Worm (Caenorhabditis elegans) whole organism, L1 larva: ENCODE measurements around the gene nlp-31.

ENCODE experiments used
- C04F5.9 ChIP-seq: sonication (generic microtip); optimal IDR thresholded peaks from 2 replicates; lab custom pipeline; 2016; ENCODE audit warnings: missing genetic modification characterization, missing compliant biosample characterization
- alr-1 ChIP-seq: fragments of 200-800 bp; sonication (Bioruptor generic); optimal IDR thresholded peaks from 2 replicates; lab custom pipeline; 2018; ENCODE audit warnings: borderline replicate concordance, mild to moderate bottlenecking, missing genetic modification characterization, missing compliant biosample characterization
- ceh-63 ChIP-seq: fragments of 200-800 bp; sonication (Bioruptor generic); optimal IDR thresholded peaks from 2 replicates; lab custom pipeline; 2018; ENCODE audit warnings: mild to moderate bottlenecking, missing genetic modification characterization, missing compliant biosample characterization
- ceh-8 ChIP-seq: fragments of 200-800 bp; sonication (Bioruptor generic); optimal IDR thresholded peaks from 2 replicates; lab custom pipeline; 2018; ENCODE audit warnings: mild to moderate bottlenecking, missing genetic modification characterization, moderate library complexity, missing compliant biosample characterization
- ceh-88 ChIP-seq: fragments of 200-800 bp; sonication (Bioruptor generic); IDR thresholded peaks from 2 replicates; pipeline ENCODE4 v1.3.6; 2022; ENCODE audit warnings: missing genetic modification characterization, missing compliant biosample characterization
- dsc-1 ChIP-seq: sonication (generic microtip); optimal IDR thresholded peaks from 2 replicates; lab custom pipeline; 2016; ENCODE audit warnings: mild to moderate bottlenecking, missing genetic modification characterization, missing compliant biosample characterization
- efl-1 ChIP-seq, 4 experiments: fragments of 150-350 bp; optimal IDR thresholded peaks in 3 of 4; peaks in 1 of 4; 1 replicate in 1 of 4; 2 replicates in 3 of 4; lab custom pipeline; 2014; ENCODE audit warnings: missing biosample characterization in 2 of 4, missing genetic modification characterization in 2 of 4, missing genetic modification reagents in 2 of 4
- efl-3 ChIP-seq: fragments of 200-800 bp; sonication (Bioruptor generic); optimal IDR thresholded peaks from 2 replicates; lab custom pipeline; 2018; ENCODE audit warnings: mild to moderate bottlenecking, missing genetic modification characterization, missing compliant biosample characterization
- elt-2 ChIP-seq: sonication (generic microtip); optimal IDR thresholded peaks from 2 replicates; lab custom pipeline; 2016; ENCODE audit warnings: missing genetic modification characterization, mild to moderate bottlenecking, inconsistent platforms, missing compliant biosample characterization, missing genetic modification reagents
- fkh-4 ChIP-seq: sonication (generic microtip); optimal IDR thresholded peaks from 2 replicates; lab custom pipeline; 2016; ENCODE audit warnings: missing compliant biosample characterization, missing genetic modification characterization, borderline replicate concordance
- grh-1 ChIP-seq: fragments of 200-800 bp; sonication (Bioruptor generic); IDR thresholded peaks from 2 replicates; pipeline ENCODE4 v1.3.6; 2022; ENCODE audit warnings: missing genetic modification reagents, missing genetic modification characterization, missing compliant biosample characterization
- hpl-2 ChIP-seq: fragments of 150-350 bp; optimal IDR thresholded peaks from 2 replicates; lab custom pipeline; 2014; ENCODE audit warnings: missing biosample characterization, missing genetic modification reagents, missing genetic modification characterization
- lin-13 ChIP-seq: fragments of 150-350 bp; optimal IDR thresholded peaks from 2 replicates; lab custom pipeline; 2014; ENCODE audit warnings: missing biosample characterization, missing genetic modification reagents, missing genetic modification characterization
- lin-35 ChIP-seq, 2 experiments: fragments of 150-350 bp; optimal IDR thresholded peaks; 2 replicates each; lab custom pipeline; 2014; ENCODE audit warnings: missing biosample characterization in 2 of 2, missing genetic modification characterization in 2 of 2, missing genetic modification reagents in 2 of 2
- lin-39 ChIP-seq: fragments of 150-350 bp; optimal IDR thresholded peaks from 2 replicates; lab custom pipeline; 2014; ENCODE audit warnings: missing biosample characterization, missing genetic modification reagents, missing genetic modification characterization
- lsy-2 ChIP-seq, 2 experiments: fragments of 150-350 bp; optimal IDR thresholded peaks; 2 replicates each; lab custom pipeline; 2014; ENCODE audit warnings: missing biosample characterization in 2 of 2, missing genetic modification characterization in 2 of 2
- mab-9 ChIP-seq: fragments of 200-800 bp; sonication (Bioruptor generic); IDR thresholded peaks from 2 replicates; pipeline ENCODE4 v1.3.6; 2022; ENCODE audit warnings: missing genetic modification reagents, missing genetic modification characterization, missing compliant biosample characterization
- nhr-11 ChIP-seq: fragments of 150-350 bp; optimal IDR thresholded peaks from 2 replicates; lab custom pipeline; 2014; ENCODE audit warnings: missing biosample characterization, missing genetic modification characterization
- nhr-20 ChIP-seq: sonication (generic microtip); optimal IDR thresholded peaks from 2 replicates; lab custom pipeline; 2016; ENCODE audit warnings: mild to moderate bottlenecking, missing genetic modification characterization, missing compliant biosample characterization
- nhr-47 ChIP-seq: sonication (generic microtip); optimal IDR thresholded peaks from 2 replicates; lab custom pipeline; 2016; ENCODE audit warnings: mild to moderate bottlenecking, missing genetic modification characterization, moderate library complexity, missing compliant biosample characterization
- nhr-71 ChIP-seq: sonication (generic microtip); optimal IDR thresholded peaks from 2 replicates; lab custom pipeline; 2016; ENCODE audit warnings: mild to moderate bottlenecking, missing genetic modification characterization, moderate library complexity, missing compliant biosample characterization
- nhr-76 ChIP-seq: sonication (generic microtip); optimal IDR thresholded peaks from 2 replicates; lab custom pipeline; 2017; ENCODE audit warnings: missing biosample characterization, missing genetic modification characterization
- nhr-77 ChIP-seq: fragments of 150-350 bp; optimal IDR thresholded peaks from 2 replicates; lab custom pipeline; 2014; ENCODE audit warnings: missing biosample characterization, missing genetic modification characterization
- nhr-84 ChIP-seq: sonication (generic microtip); optimal IDR thresholded peaks from 2 replicates; lab custom pipeline; 2017; ENCODE audit warnings: missing biosample characterization, missing genetic modification characterization
- rnt-1 ChIP-seq: sonication (generic microtip); optimal IDR thresholded peaks from 2 replicates; lab custom pipeline; 2016; ENCODE audit warnings: mild to moderate bottlenecking, missing genetic modification characterization, moderate library complexity, missing compliant biosample characterization
- skn-1 ChIP-seq: fragments of 150-350 bp; optimal IDR thresholded peaks from 2 replicates; lab custom pipeline; 2014; ENCODE audit warnings: missing biosample characterization, missing genetic modification characterization
- sox-4 ChIP-seq: sonication (generic microtip); optimal IDR thresholded peaks from 2 replicates; lab custom pipeline; 2016; ENCODE audit warnings: missing genetic modification characterization, missing compliant biosample characterization
- tbx-2 ChIP-seq: sonication (generic microtip); optimal IDR thresholded peaks from 2 replicates; lab custom pipeline; 2016; ENCODE audit warnings: missing genetic modification characterization, missing compliant biosample characterization
- tlp-1 ChIP-seq: fragments of 150-350 bp; optimal IDR thresholded peaks from 2 replicates; lab custom pipeline; 2014; ENCODE audit warnings: missing biosample characterization, missing genetic modification characterization
- unc-30 ChIP-seq: sonication (generic microtip); optimal IDR thresholded peaks from 2 replicates; lab custom pipeline; 2017; ENCODE audit warnings: missing biosample characterization, missing genetic modification characterization
- vab-15 ChIP-seq: sonication (generic microtip); optimal IDR thresholded peaks from 2 replicates; lab custom pipeline; 2017; ENCODE audit warnings: missing genotype, mild to moderate bottlenecking, missing genetic modification characterization, missing compliant biosample characterization
- zag-1 ChIP-seq: fragments of 150-350 bp; optimal IDR thresholded peaks from 2 replicates; lab custom pipeline; 2014; ENCODE audit warnings: missing biosample characterization, missing genetic modification characterization
- zip-4 ChIP-seq: fragments of 200-800 bp; sonication (Bioruptor generic); optimal IDR thresholded peaks from 2 replicates; lab custom pipeline; 2018; ENCODE audit warnings: mild to moderate bottlenecking, missing genetic modification characterization, moderate library complexity, missing compliant biosample characterization
- ztf-11 ChIP-seq, 2 experiments: sonication (generic microtip); optimal IDR thresholded peaks; 2 replicates each; lab custom pipeline; 2016 to 2017; ENCODE audit warnings: missing genetic modification characterization in 2 of 2, missing biosample characterization in 1 of 2, missing compliant biosample characterization in 1 of 2
- ztf-4 ChIP-seq: fragments of 150-350 bp; optimal IDR thresholded peaks from 2 replicates; lab custom pipeline; 2014; ENCODE audit warnings: missing biosample characterization, missing genetic modification characterization

nlp-31 gene

DNA sequence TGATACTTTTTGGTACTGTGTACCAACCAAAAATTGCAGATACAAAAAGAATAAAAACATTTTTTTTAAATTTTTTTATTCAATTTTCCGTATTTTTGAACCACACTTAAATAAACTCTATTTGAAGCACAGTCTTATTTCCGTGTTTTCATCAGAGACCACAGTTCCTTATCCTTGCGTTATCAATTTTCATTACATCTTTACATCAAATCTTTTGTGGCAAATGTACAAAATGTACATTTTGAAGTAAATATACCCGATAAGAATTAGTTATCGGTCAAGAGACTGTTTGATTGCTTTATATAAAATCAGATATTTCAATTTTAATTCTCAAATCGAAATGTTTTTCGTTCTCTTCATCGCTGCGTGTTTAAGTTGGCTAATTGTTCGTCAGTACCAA is 42.5 kb downstream of the nlp-31 start, which contains the start of gene cyp-35A3:
Gene cyp-35A3, plus strand, starts transcription at position 301 of the 400 bp plus-strand sequence.
- TF ChIP-seq lin-13 (GFP tag; lab: Kevin White, UChicago) (no peak), fkh-4 (tag; lab: Kevin White, UChicago) (no peak), lsy-2 (tag; optimal IDR thresholded peaks at IDR 0.05; lab: Kevin White, UChicago) (no peak), dsc-1 (tag; lab: Kevin White, UChicago) (no peak), nhr-11 (no peak), ceh-8 (GFP tag; lab: Kevin White, UChicago) (no peak), zip-4 (GFP tag; lab: Kevin White, UChicago) (no peak), nhr-77 (no peak), tbx-2 (tag; lab: Kevin White, UChicago) (no peak), hpl-2 (GFP tag; lab: Kevin White, UChicago) (no peak), efl-3 (GFP tag; lab: Kevin White, UChicago) (no peak), nhr-20 (tag; lab: Kevin White, UChicago) (no peak), ztf-4 (tag; lab: Kevin White, UChicago) (no peak), mab-9 (GFP tag; lab: Robert Waterston, UW) (no peak), tlp-1 (no peak), ztf-11 (tag; optimal IDR thresholded peaks at IDR 0.05; lab: Kevin White, UChicago) (no peak), skn-1 (tag; lab: Kevin White, UChicago) (no peak), nhr-71 (no peak), vab-15 (tag; lab: Kevin White, UChicago) (no peak)
- TF ChIP-seq, all 84 proteins: peak for 0

DNA sequence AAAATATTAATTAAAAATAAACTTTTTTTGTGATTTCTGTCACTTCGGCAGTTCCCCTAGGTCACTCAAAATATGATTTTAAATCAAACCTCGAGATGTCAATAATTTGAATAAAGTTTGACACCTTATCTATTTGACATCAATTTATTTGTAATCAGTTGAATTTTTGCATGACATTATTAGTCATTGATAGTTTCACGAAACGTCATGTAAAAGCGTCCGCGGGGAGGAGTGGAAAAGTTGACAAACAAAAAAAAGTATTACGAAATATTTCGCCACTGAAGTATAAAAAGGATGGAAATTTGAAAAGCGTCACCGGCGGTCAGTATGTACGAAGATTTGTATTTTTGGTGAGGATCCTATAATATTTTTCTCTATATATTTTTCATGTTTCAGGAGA is 44.9 kb downstream of the nlp-31 start, which contains the start of gene K09D9.1:
Gene K09D9.1, plus strand, starts transcription at position 271 of the 400 bp plus-strand sequence.
- TF ChIP-seq efl-3 (GFP tag; lab: Kevin White, UChicago) (no peak), lin-39 (tag; lab: Kevin White, UChicago) (no peak), elt-2 (tag; lab: Kevin White, UChicago) (peak; percentile 74), zip-4 (GFP tag; lab: Kevin White, UChicago) (peak; percentile 73), nhr-76 (no peak), vab-15 (tag; lab: Kevin White, UChicago) (no peak), skn-1 (tag; lab: Kevin White, UChicago) (peak; percentile 53), lsy-2 (tag; optimal IDR thresholded peaks at IDR 0.05; lab: Kevin White, UChicago) (no peak), nhr-84 (tag; lab: Kevin White, UChicago) (no peak), mab-9 (GFP tag; lab: Robert Waterston, UW) (no peak), sox-4 (no peak), ceh-63 (GFP tag; lab: Kevin White, UChicago) (no peak), zag-1 (no peak), ztf-4 (tag; lab: Kevin White, UChicago) (no peak), alr-1 (tag; lab: Kevin White, UChicago) (no peak), nhr-47 (tag; lab: Kevin White, UChicago) (no peak), C04F5.9 (tag; lab: Kevin White, UChicago) (no peak)

- TF ChIP-seq ceh-88 (GFP tag; lab: Robert Waterston, UW) (no peak), efl-1 (optimal IDR thresholded peaks at IDR 0.05; lab: Kevin White, UChicago) (peak; percentile 19 to 26), efl-1 (GFP tag; optimal IDR thresholded peaks at IDR 0.05 in 1 of 2; lab: Kevin White, UChicago) (peak in 1 of 2 experiments; percentile 93), rnt-1 (tag; lab: Kevin White, UChicago) (peak; percentile 27), fkh-4 (tag; lab: Kevin White, UChicago) (no peak), elt-2 (tag; lab: Kevin White, UChicago) (peak; percentile 12), sox-4 (no peak), lin-35 (GFP tag; optimal IDR thresholded peaks at IDR 0.05; lab: Kevin White, UChicago) (peak in 1 of 2 experiments; percentile 11), unc-30 (tag; lab: Kevin White, UChicago) (no peak), grh-1 (GFP tag; lab: Robert Waterston, UW) (no peak), nhr-20 (tag; lab: Kevin White, UChicago) (peak; percentile 12)
Observed at ce11 chrV:4029627-4030026, 49.8 kb downstream of the nlp-31 start.
